Worm (Caenorhabditis elegans) whole organism, late embryonic: Measurements from ENCODE around the gene Y41C4A.21.

Experiments used
- ama-1 ChIP-seq: fragments of 150-350 bp; optimal IDR thresholded peaks from 2 replicates; lab custom pipeline; 2014
- ceh-18 ChIP-seq: sonication (generic microtip); optimal IDR thresholded peaks from 2 replicates; lab custom pipeline; 2016; ENCODE audit warnings: missing genetic modification characterization, missing compliant biosample characterization
- ceh-30 ChIP-seq: fragments of 150-350 bp; optimal IDR thresholded peaks from 2 replicates; lab custom pipeline; 2014; ENCODE audit warnings: missing biosample characterization, missing genetic modification characterization
- dve-1 ChIP-seq: sonication (generic microtip); optimal IDR thresholded peaks from 2 replicates; lab custom pipeline; 2017; ENCODE audit warnings: antibody characterized with exemption, mild to moderate bottlenecking, missing genetic modification characterization, missing compliant biosample characterization
- fkh-10 ChIP-seq: fragments of 150-350 bp; optimal IDR thresholded peaks from 2 replicates; lab custom pipeline; 2014; ENCODE audit warnings: missing biosample characterization, missing genetic modification reagents, missing genetic modification characterization
- hlh-13 ChIP-seq: fragments of 200-800 bp; sonication (Bioruptor generic); optimal IDR thresholded peaks from 2 replicates; lab custom pipeline; 2018; ENCODE audit warnings: mild to moderate bottlenecking, missing genetic modification characterization, missing compliant biosample characterization
- nhr-11 ChIP-seq: fragments of 150-350 bp; optimal IDR thresholded peaks from 2 replicates; lab custom pipeline; 2014; ENCODE audit warnings: missing biosample characterization, missing genetic modification characterization
- pag-3 ChIP-seq: sonication (generic microtip); optimal IDR thresholded peaks from 2 replicates; lab custom pipeline; 2016; ENCODE audit warnings: missing compliant biosample characterization, missing genetic modification characterization, borderline replicate concordance
- pha-4 ChIP-seq: fragments of 150-350 bp; optimal IDR thresholded peaks from 2 replicates; lab custom pipeline; 2018; ENCODE audit warnings: missing biosample characterization, missing genetic modification reagents, missing genetic modification characterization
- unc-86 ChIP-seq: sonication (generic microtip); optimal IDR thresholded peaks from 2 replicates; lab custom pipeline; 2016; ENCODE audit warnings: missing genetic modification characterization, missing compliant biosample characterization
- zip-5 ChIP-seq: sonication (generic microtip); optimal IDR thresholded peaks from 2 replicates; lab custom pipeline; 2016; ENCODE audit warnings: missing genetic modification characterization, missing compliant biosample characterization
- ztf-16 ChIP-seq: sonication (generic microtip); optimal IDR thresholded peaks from 2 replicates; lab custom pipeline; 2017; ENCODE audit warnings: missing genetic modification characterization, missing compliant biosample characterization

DNA sequence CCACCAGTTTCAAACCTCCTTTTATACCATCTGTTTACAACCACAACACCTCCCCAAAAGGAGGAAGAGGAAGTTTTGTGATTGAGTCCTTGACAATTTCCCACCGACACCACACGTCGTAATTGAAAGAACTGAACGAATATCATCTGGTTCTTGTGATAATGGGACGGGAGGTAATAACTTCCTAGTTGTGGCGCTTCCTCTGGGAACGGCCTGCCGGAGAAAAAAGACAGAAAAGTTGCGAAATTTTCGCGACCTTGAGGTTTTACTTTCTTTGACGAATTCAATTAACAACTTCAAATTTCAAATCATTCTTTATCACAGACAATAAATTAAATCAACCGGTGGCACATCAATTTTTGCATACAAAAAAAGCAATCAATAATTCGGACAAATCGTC, 25.5 kb upstream of the Y41C4A.21 start, which contains the start of gene col-96:
- TF ChIP-seq nhr-11 (tag; lab: Kevin White, UChicago) (no peak), ceh-18 (tag; lab: Kevin White, UChicago) (no peak), ama-1 (no peak), ztf-16 (tag; lab: Kevin White, UChicago) (no peak), ceh-30 (no peak), pha-4 (tag; lab: Kevin White, UChicago) (no peak), fkh-10 (GFP tag; lab: Kevin White, UChicago) (no peak), pag-3 (tag; lab: Kevin White, UChicago) (no peak), hlh-13 (no peak), dve-1 (tag; lab: Kevin White, UChicago) (no peak), zip-5 (no peak), unc-86 (tag; lab: Kevin White, UChicago) (no peak)
